Worm (Caenorhabditis elegans) whole organism, young adult: ENCODE measurements around the gene spc-2.

Source experiments
- die-1 ChIP-seq: sonication (generic microtip); optimal IDR thresholded peaks from 2 replicates; lab custom pipeline; 2016; ENCODE audit warnings: missing genotype, mild to moderate bottlenecking, missing genetic modification characterization, missing compliant biosample characterization
- madf-6 ChIP-seq: fragments of 200-800 bp; sonication (Bioruptor generic); IDR thresholded peaks from 2 replicates; pipeline ENCODE4 v1.3.6; 2022; ENCODE audit warnings: missing genetic modification reagents, missing genetic modification characterization, missing compliant biosample characterization

- TF ChIP-seq madf-6 (GFP tag; lab: Robert Waterston, UW) (no peak), die-1 (no peak)
These were observed 32.9 kb upstream of the spc-2 start, which contains the start of gene D2007.2 for ce11 chrIII:8148751-8149150.
